Worm (Caenorhabditis elegans): Measurements from ENCODE around the gene hsd-3.
A peak's percentile ranks its signal among the peaks of the same experiment; 100 is the strongest.

The hsd-3 gene

DNA sequence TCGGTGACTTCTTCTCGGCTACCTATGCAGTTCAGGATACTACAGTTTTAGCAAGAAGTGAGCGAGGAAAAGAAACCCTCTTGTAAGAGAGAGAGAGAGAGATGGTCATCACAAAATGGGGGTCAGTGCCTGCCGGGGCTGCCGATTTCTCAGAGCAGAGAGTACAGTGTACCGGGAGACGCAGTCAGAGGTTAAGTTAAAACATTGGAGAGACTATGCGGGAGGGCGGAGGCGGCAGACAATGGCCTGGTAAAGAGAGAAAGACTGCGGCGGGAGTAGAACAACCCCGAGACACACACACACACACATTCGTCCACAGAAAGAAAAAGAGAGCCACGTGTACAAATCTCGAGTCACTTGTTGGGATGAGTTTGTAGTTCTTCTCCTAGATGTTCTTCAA, 37.7 kb upstream of the hsd-3 start (continued):
- no peak for TF ChIP-seq sea-2 (GFP tag; IDR thresholded peaks at IDR 0.05)

- peak; percentile 67; the same call in 1 of the 2 replicates for TF ChIP-seq hsf-1 (GFP tag; IDR thresholded peaks at IDR 0.05)
- TF ChIP-seq madf-6 (GFP tag; IDR thresholded peaks at IDR 0.05), result 0 out of 2 replicates have a peak, but pooled peaks have one; percentile 6
- no peak for TF ChIP-seq Y53F4B.3 (GFP tag; IDR thresholded peaks at IDR 0.05)
- TF ChIP-seq snpc-1.1 (tag; optimal IDR thresholded peaks at IDR 0.05; ENCODE audit: insufficient read depth), result no peak
- TF ChIP-seq egrh-3 (GFP tag; IDR thresholded peaks at IDR 0.05), result no peak
- no peak for TF ChIP-seq ceh-27 (GFP tag; optimal IDR thresholded peaks at IDR 0.05)
- no peak for TF ChIP-seq rec-8 (tag; optimal IDR thresholded peaks at IDR 0.05)
- TF ChIP-seq hrde-1 (tag; optimal IDR thresholded peaks at IDR 0.05; ENCODE audit: borderline replicate concordance), result no peak
- TF ChIP-seq bed-1 (GFP tag; IDR thresholded peaks at IDR 0.05), result no peak
- TF ChIP-seq him-1 (tag; optimal IDR thresholded peaks at IDR 0.05), result no peak
- TF ChIP-seq zfh-2 (GFP tag; conservative IDR thresholded peaks at IDR 0.05), result 0 out of 2 replicates have a peak, but pooled peaks have one; percentile 21
- TF ChIP-seq hmg-20 (GFP tag; IDR thresholded peaks at IDR 0.05), result no peak
Measured at ce11 chrX:4972039-4972581, 37.0 kb upstream of the hsd-3 start.

- TF ChIP-seq B0336.3 (GFP tag; IDR thresholded peaks at IDR 0.05) (no peak), madf-8 (GFP tag; conservative IDR thresholded peaks at IDR 0.05) (no peak), snpc-4 (GFP tag; optimal IDR thresholded peaks at IDR 0.05) (no peak), snpc-4 (tag; optimal IDR thresholded peaks at IDR 0.05) (no peak), C06A6.2 (GFP tag; conservative IDR thresholded peaks at IDR 0.05) (no peak), ekl-4 (GFP tag; IDR thresholded peaks at IDR 0.05) (no peak), xnd-1 (tag; optimal IDR thresholded peaks at IDR 0.05) (no peak), let-526 (GFP tag; IDR thresholded peaks at IDR 0.05) (no peak), F22D6.2 (tag; optimal IDR thresholded peaks at IDR 0.05) (no peak), nhr-80 (tag; optimal IDR thresholded peaks at IDR 0.05) (peak; percentile 84), somi-1 (GFP tag; optimal IDR thresholded peaks at IDR 0.05) (no peak), lin-40 (tag; optimal IDR thresholded peaks at IDR 0.05) (no peak), let-607 (tag; optimal IDR thresholded peaks at IDR 0.05) (peak; percentile 90), bed-1 (GFP tag; IDR thresholded peaks at IDR 0.05) (no peak), mcd-1 (GFP tag; IDR thresholded peaks at IDR 0.05) (no peak), gei-17 (GFP tag; optimal IDR thresholded peaks at IDR 0.05) (no peak), zim-3 (tag; optimal IDR thresholded peaks at IDR 0.05) (no peak), cebp-1 (GFP tag; IDR thresholded peaks at IDR 0.05) (no peak), cebp-1 (tag; optimal IDR thresholded peaks at IDR 0.05) (no peak), F37B4.10 (GFP tag; IDR thresholded peaks at IDR 0.05) (no peak), lin-26 (GFP tag; IDR thresholded peaks at IDR 0.05) (no peak), ceh-40 (GFP tag; IDR thresholded peaks at IDR 0.05) (no peak), unc-62 (GFP tag; optimal IDR thresholded peaks at IDR 0.05) (peak; percentile 41), aptf-3 (GFP tag; IDR thresholded peaks at IDR 0.05) (no peak), lin-35 (GFP tag; optimal IDR thresholded peaks at IDR 0.05) (no peak), K11D2.4 (GFP tag; IDR thresholded peaks at IDR 0.05) (no peak), F10E7.11 (tag; optimal IDR thresholded peaks at IDR 0.05) (no peak), efl-1 (GFP tag; optimal IDR thresholded peaks at IDR 0.05) (no peak)
Measured at ce11 chrX:4974486-4974885, 34.6 kb upstream of the hsd-3 start.
